Worm (Caenorhabditis elegans): ENCODE data around the gene F35D2.1.

Gene F35D2.1

DNA sequence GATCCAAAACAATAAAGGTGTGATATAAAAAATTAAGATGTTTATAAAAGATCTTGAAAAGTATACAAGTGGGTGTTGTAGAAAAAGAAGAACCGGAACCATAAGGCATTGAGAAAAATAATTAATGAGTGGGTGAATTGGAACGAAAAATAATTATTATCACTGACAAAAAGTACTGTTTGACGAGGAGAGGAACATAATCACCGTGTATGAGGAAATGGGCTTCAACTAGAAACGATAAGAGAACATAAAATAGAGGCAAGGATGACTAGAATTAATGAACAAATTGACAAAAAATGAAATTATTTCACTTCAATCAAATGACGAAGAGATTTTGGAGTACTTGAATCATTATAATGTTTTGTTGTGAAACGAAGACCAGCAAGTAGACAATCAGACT, 42.5 kb downstream of the F35D2.1 start:
- TF ChIP-seq fos-1 (tag; optimal IDR thresholded peaks at IDR 0.05), result peak; percentile 79
- TF ChIP-seq zag-1 (tag; optimal IDR thresholded peaks at IDR 0.05), result no peak

DNA sequence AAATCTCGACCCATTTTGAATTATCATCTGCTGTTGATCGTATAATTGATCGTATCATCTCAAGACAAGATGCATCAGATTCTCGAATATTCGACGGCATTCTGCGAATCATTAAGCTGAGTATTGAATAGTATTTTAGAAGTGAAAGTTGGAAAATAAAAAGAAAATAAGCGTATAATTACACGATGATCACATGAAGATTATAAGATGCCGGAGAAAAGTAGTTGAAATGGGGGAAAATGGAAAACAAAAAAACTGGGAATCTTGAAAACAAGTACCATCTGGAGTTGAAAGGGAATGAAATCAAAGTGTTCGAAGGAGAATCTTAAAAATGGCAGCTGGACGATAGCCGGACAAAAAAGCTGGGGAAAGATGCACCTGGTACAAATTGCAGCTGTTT, 44.7 kb downstream of the F35D2.1 start, which contains the start of gene R07G3.8:
TSS of gene R07G3.8 (minus strand) at position 101 of the 400 bp plus-strand sequence.
- TF ChIP-seq R02D3.7 (tag; optimal IDR thresholded peaks at IDR 0.05) (no peak), gmeb-1 (tag; optimal IDR thresholded peaks at IDR 0.05) (no peak), mdl-1 (tag; optimal IDR thresholded peaks at IDR 0.05) (no peak), egl-27 (tag; optimal IDR thresholded peaks at IDR 0.05) (no peak), lin-13 (GFP tag; optimal IDR thresholded peaks at IDR 0.05) (no peak), unc-39 (tag; optimal IDR thresholded peaks at IDR 0.05) (no peak), nhr-23 (tag; optimal IDR thresholded peaks at IDR 0.05) (no peak), crh-2 (tag; optimal IDR thresholded peaks at IDR 0.05) (no peak), Y55F3AM.14 (GFP tag; optimal IDR thresholded peaks at IDR 0.05) (no peak), sma-3 (GFP tag; optimal IDR thresholded peaks at IDR 0.05) (no peak), aly-2 (tag; optimal IDR thresholded peaks at IDR 0.05) (no peak), peb-1 (tag; optimal IDR thresholded peaks at IDR 0.05) (no peak), nhr-10 (tag; optimal IDR thresholded peaks at IDR 0.05) (no peak), lin-39 (tag; optimal IDR thresholded peaks at IDR 0.05) (no peak), lin-11 (tag; optimal IDR thresholded peaks at IDR 0.05) (no peak)

DNA sequence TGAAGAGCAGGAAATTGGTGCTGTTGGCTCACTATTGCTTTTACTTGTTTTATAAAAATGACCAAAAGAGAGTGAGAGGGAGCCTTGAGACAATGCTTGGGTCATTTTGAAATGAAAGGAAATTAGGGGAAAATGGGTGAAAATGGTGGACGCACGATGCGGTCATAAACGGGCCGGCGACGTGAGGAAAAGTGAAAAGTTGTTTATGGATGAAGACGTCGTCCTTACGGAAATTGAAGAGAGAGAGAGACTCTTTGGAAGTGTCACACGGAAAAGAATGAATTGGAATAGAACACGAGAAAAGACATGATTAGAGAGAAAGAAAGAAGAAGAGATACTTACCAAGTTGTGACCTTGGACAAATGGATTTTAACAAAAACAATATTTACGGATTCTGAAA, 45.8 kb downstream of the F35D2.1 start:
- TF ChIP-seq blmp-1 (tag; optimal IDR thresholded peaks at IDR 0.05; ENCODE audit: insufficient read depth), result peak; percentile 44
- TF ChIP-seq aly-2 (tag; optimal IDR thresholded peaks at IDR 0.05), result no peak
- TF ChIP-seq nhr-25 (tag; optimal IDR thresholded peaks at IDR 0.05), result peak; percentile 17
- peak in 1 of 2 experiments; percentile 26 for TF ChIP-seq lsy-2 (tag; optimal IDR thresholded peaks at IDR 0.05)
- no peak for TF ChIP-seq ztf-4 (tag; optimal IDR thresholded peaks at IDR 0.05)
- peak; percentile 9 for TF ChIP-seq sem-4 (tag; optimal IDR thresholded peaks at IDR 0.05)
- TF ChIP-seq nhr-12 (tag; optimal IDR thresholded peaks at IDR 0.05), result no peak
- no peak for TF ChIP-seq nhr-6 (tag; optimal IDR thresholded peaks at IDR 0.05)
- no peak for TF ChIP-seq elt-1 (tag; optimal IDR thresholded peaks at IDR 0.05)
- no peak for TF ChIP-seq unc-62 (GFP tag; optimal IDR thresholded peaks at IDR 0.05)

DNA sequence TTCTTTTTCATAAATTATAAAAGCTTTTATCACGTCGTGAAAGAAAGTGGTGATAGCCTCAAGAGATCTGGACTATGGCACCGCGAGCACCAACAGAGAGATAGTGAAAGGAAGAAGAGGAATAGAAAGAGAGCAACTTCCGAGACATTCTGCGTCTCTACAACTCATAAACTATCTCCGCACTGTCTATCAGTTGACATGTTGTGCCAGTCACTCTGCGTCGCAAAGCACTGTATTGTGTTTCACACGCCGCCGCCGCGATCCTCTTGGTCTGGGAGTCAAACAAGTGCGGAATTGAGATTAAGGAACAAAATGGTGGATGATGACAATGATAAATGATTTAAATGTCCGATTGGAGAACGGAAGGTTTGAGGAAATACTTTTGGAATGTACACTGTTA, 47.8 kb downstream of the F35D2.1 start:
- no peak for TF ChIP-seq elt-1 (tag; optimal IDR thresholded peaks at IDR 0.05)
- no peak for TF ChIP-seq nhr-11 (tag; optimal IDR thresholded peaks at IDR 0.05)
- TF ChIP-seq ceh-16 (tag; optimal IDR thresholded peaks at IDR 0.05), result no peak
- TF ChIP-seq lin-13 (GFP tag; optimal IDR thresholded peaks at IDR 0.05), result no peak
- TF ChIP-seq C34F6.9 (tag; optimal IDR thresholded peaks at IDR 0.05), result no peak
- no peak for TF ChIP-seq unc-39 (tag; optimal IDR thresholded peaks at IDR 0.05)
- TF ChIP-seq zag-1 (tag; optimal IDR thresholded peaks at IDR 0.05), result no peak
- no peak for TF ChIP-seq Y55F3AM.14 (GFP tag; optimal IDR thresholded peaks at IDR 0.05)
- no peak for TF ChIP-seq ztf-4 (tag; optimal IDR thresholded peaks at IDR 0.05)
- TF ChIP-seq skn-1 (tag; optimal IDR thresholded peaks at IDR 0.05), result no peak
- TF ChIP-seq blmp-1 (tag; optimal IDR thresholded peaks at IDR 0.05; ENCODE audit: insufficient read depth), result no peak
- no peak for TF ChIP-seq nhr-77 (tag; optimal IDR thresholded peaks at IDR 0.05)
- TF ChIP-seq R02D3.7 (tag; optimal IDR thresholded peaks at IDR 0.05), result no peak
- peak; percentile 43 for TF ChIP-seq fos-1 (tag; optimal IDR thresholded peaks at IDR 0.05)
- TF ChIP-seq mbf-1 (tag; optimal IDR thresholded peaks at IDR 0.05), result no peak
- no peak for TF ChIP-seq mab-5 (tag; optimal IDR thresholded peaks at IDR 0.05)
- TF ChIP-seq ztf-11 (tag; optimal IDR thresholded peaks at IDR 0.05), result no peak
- TF ChIP-seq aly-2 (tag; optimal IDR thresholded peaks at IDR 0.05), result no peak
- TF ChIP-seq ZK546.5 (tag; optimal IDR thresholded peaks at IDR 0.05), result no peak
- TF ChIP-seq unc-55 (GFP tag; optimal IDR thresholded peaks at IDR 0.05), result no peak
- TF ChIP-seq sma-9 (GFP tag; optimal IDR thresholded peaks at IDR 0.05), result peak; percentile 41
- no peak for TF ChIP-seq sma-9 (tag; optimal IDR thresholded peaks at IDR 0.05)
- no peak for TF ChIP-seq egl-27 (tag; optimal IDR thresholded peaks at IDR 0.05)
- TF ChIP-seq ceh-82 (tag; optimal IDR thresholded peaks at IDR 0.05), result no peak
- no peak for TF ChIP-seq ama-1 (optimal IDR thresholded peaks at IDR 0.05)
- TF ChIP-seq lin-39 (tag; optimal IDR thresholded peaks at IDR 0.05), result no peak
- TF ChIP-seq elt-3 (tag; optimal IDR thresholded peaks at IDR 0.05), result no peak
- no peak for TF ChIP-seq nhr-237 (tag; optimal IDR thresholded peaks at IDR 0.05)
- no peak for TF ChIP-seq ztf-1 (GFP tag; conservative IDR thresholded peaks at IDR 0.05)
- TF ChIP-seq snpc-4 (tag; optimal IDR thresholded peaks at IDR 0.05), result no peak
- no peak for TF ChIP-seq nhr-21 (tag; optimal IDR thresholded peaks at IDR 0.05)
- TF ChIP-seq crh-2 (tag; optimal IDR thresholded peaks at IDR 0.05), result no peak
- no peak for TF ChIP-seq nhr-25 (tag; optimal IDR thresholded peaks at IDR 0.05)
- TF ChIP-seq lin-11 (tag; optimal IDR thresholded peaks at IDR 0.05), result no peak
- no peak for TF ChIP-seq lsy-2 (tag; optimal IDR thresholded peaks at IDR 0.05)
- peak; percentile 7 for TF ChIP-seq sma-3 (GFP tag; optimal IDR thresholded peaks at IDR 0.05)
- TF ChIP-seq unc-62 (GFP tag; optimal IDR thresholded peaks at IDR 0.05), result no peak
- TF ChIP-seq nhr-129 (tag; optimal IDR thresholded peaks at IDR 0.05), result peak; percentile 14
- TF ChIP-seq nhr-23 (tag; optimal IDR thresholded peaks at IDR 0.05), result no peak
- TF ChIP-seq mdl-1 (tag; optimal IDR thresholded peaks at IDR 0.05), result no peak
- peak; percentile 28 for TF ChIP-seq peb-1 (tag; optimal IDR thresholded peaks at IDR 0.05)
- TF ChIP-seq dmd-4 (tag; optimal IDR thresholded peaks at IDR 0.05), result no peak
- no peak for TF ChIP-seq gmeb-1 (tag; optimal IDR thresholded peaks at IDR 0.05)

All from whole organism, L2 larva.